Fruit fly (Drosophila melanogaster): ENCODE data around the gene CG31465.

The CG31465 gene

dm6 chr3R:21858290-21858875, 22.2 kb upstream of the CG31465 start:
- no peak for TF ChIP-seq CG17801 (GFP tag; optimal IDR thresholded peaks at IDR 0.05; ENCODE audit: partially characterized antibody)

DNA sequence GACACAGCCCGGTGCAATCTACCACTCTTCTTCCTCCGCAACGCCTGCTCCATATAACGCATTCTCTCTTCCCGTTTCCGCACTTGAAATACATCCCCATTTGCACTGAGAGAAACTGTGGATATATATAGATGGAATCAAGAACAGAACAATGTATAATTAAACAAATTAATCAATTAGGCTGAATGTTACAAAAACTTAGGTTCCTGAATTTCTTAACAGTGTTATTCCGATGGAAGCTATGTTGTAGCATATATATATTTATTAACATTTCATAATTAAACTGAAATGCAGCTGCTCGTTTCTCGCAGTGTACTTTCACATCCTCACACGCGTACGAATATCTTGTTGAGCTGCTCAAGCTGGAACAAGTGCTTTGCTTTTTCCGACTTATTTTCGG, 21.1 kb upstream of the CG31465 start:
- no peak for TF ChIP-seq CG17801 (GFP tag; optimal IDR thresholded peaks at IDR 0.05; ENCODE audit: partially characterized antibody)

DNA sequence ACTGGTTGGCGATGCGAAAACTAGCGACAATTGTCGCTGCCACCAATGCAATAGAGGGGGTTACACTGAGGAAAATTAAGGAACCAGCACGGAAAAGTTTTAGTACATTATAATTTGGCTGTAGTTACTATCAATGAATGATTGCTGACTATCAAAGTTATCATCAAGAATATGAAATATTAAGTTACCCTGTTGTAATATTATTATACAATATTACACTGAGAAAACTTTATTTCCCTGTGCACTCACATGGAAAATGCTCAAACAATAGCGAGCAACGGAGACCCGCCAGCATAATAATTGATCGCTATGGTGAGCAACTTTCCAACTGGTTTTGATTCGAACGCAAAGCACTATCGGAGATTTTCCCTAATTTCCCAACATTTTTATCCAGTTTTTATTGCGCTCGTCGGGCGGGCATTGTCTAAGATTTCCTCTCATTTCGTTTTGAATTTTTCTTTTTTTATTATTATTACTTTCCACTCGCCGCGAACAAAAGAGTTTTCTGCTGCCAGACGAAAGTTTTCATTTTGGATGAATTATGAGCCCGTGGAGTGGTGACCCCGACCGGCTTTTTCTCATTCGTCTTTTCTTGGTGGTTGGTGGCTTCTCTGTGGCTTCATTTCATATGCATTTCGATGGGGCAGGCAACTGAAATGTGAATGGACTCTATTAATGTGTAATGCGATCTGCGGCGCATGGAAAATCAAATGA, 18.3 kb upstream of the CG31465 start:
- TF ChIP-seq CG17801 (GFP tag; optimal IDR thresholded peaks at IDR 0.05; ENCODE audit: partially characterized antibody): no peak

DNA sequence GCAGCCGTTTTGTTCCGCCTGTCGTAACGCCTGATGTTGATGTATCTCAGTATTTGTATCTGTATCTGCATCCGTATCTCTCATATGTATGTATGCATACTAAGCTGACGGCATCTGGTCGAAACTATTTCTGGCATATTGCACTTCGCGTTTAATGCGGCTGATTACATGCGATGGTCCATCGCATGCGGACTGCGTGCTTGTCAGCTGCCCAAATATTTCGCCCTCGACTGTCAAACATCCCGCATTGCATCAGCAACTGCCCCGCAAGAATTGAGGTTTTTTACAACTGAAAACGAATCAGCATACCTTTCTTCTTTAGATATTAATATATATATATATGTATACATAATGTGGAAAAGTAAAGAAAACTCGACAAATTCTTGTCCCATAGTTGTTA, 17.7 kb upstream of the CG31465 start:
- TF ChIP-seq CG17801 (GFP tag; optimal IDR thresholded peaks at IDR 0.05; ENCODE audit: partially characterized antibody): no peak

dm6 chr3R:21863817-21864384, 16.7 kb upstream of the CG31465 start:
- no peak for TF ChIP-seq CG17801 (GFP tag; optimal IDR thresholded peaks at IDR 0.05; ENCODE audit: partially characterized antibody)

dm6 chr3R:21864484-21864883, 16.1 kb upstream of the CG31465 start:
- no peak for TF ChIP-seq CG17801 (GFP tag; optimal IDR thresholded peaks at IDR 0.05; ENCODE audit: partially characterized antibody)

DNA sequence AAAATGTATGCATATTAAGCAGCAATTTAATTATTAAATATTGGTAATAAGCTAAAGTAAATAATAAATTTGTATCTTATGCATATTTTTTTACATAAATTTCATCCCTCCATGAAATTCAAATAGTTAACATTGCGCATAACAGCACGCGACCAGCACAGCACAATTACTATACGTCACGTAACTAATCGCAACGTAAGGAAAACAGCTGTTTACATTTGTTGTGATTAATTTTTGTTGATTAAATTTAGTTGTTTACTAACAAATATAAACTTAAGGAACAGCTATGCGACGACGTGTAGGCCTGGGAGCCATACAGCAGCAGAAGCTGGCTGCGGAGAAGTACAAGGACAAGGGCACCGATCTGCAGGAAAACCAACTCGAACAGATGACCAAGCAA, 15.6 kb upstream of the CG31465 start, which contains the start of gene lsn:
TSS of gene lsn (plus strand) at position 177 of the 400 bp plus-strand sequence.
- TF ChIP-seq CG17801 (GFP tag; optimal IDR thresholded peaks at IDR 0.05; ENCODE audit: partially characterized antibody): no peak

dm6 chr3R:21867819-21868218, 12.8 kb upstream of the CG31465 start, which contains the start of the genes CG6569 and Cby:
Gene CG6569 (minus strand): TSS chr3R:21867919.
Gene Cby (plus strand): TSS chr3R:21868003.
- TF ChIP-seq CG17801 (GFP tag; optimal IDR thresholded peaks at IDR 0.05; ENCODE audit: partially characterized antibody): no peak

- no peak for TF ChIP-seq CG17801 (GFP tag; optimal IDR thresholded peaks at IDR 0.05; ENCODE audit: partially characterized antibody)
Observed at dm6 chr3R:21869464-21870100, 11.0 kb upstream of the CG31465 start, which contains the start of gene CG31174. Gene CG31174 (minus strand): TSS chr3R:21869514.

DNA sequence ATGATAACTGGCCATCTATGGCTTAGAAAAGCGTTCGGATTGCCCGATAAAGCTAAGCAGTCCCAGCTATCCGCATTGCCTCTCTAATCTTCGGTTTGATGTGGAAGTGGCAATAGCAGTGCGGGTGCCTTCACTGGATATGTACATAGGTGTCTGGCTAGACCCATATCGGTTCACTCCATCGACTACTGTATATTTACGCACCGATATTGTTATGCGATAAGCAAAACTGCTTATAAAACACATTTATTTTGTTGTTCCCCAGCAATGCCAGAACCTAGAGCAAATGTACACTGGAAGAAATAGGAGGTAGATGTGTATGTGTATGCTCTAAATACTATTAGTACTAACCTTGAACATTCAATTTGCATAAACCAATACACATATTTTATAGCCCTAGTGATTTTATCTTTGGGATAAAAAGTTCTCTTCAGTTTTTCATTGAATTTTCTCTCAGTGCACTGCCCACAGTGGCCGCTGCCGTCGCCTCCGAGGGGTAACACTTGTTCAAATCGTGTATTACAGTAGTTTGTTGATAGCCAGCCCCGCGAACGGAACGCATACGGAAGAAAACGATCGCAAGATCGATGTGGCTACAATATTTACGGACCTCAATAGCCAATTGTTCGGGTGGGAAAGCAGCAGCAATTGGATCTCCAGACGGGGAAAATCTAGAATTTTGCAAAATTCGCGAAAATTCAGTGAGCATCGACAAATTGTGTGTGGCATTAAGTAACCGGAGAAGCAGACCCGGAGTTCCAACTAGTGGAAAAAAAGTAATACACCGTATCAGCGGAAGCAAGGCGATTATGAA, 10.2 kb upstream of the CG31465 start, which contains the start of gene CG31431:
TSS of gene CG31431 (plus strand) at position 524 of the 814 bp plus-strand sequence.
- peak; percentile 97 for TF ChIP-seq CG17801 (GFP tag; optimal IDR thresholded peaks at IDR 0.05; ENCODE audit: partially characterized antibody)

- no peak for TF ChIP-seq CG17801 (GFP tag; optimal IDR thresholded peaks at IDR 0.05; ENCODE audit: partially characterized antibody)
Observed at dm6 chr3R:21871348-21871940, 9.2 kb upstream of the CG31465 start.

DNA sequence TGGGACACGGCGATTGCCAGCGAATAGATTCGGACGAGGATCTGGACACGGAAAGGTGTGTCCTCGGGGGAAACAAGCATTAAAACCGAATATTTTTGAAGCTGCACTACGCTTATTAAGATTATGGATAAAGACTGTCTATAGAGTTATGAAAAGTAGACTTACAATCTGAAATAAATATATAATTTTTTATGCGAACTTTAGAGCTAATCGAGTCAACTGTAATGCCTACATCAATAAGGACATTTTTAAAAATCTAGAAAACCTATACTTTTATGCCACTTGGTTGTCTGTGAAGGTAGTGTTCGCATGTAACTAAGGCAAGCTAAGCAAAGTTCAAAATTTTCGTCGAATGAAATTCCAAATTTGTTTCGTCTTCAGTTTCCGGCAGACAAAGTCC, 7.2 kb upstream of the CG31465 start, which contains the start of gene CG31178:
TSS of gene CG31178 (plus strand) at position 301 of the 400 bp plus-strand sequence.
- TF ChIP-seq CG17801 (GFP tag; optimal IDR thresholded peaks at IDR 0.05; ENCODE audit: partially characterized antibody): no peak

- peak; percentile 53 for TF ChIP-seq CG17801 (GFP tag; optimal IDR thresholded peaks at IDR 0.05; ENCODE audit: partially characterized antibody)
Observed at dm6 chr3R:21874982-21875466, 5.6 kb upstream of the CG31465 start, which contains the start of gene CG6656. Gene CG6656 (plus strand): TSS chr3R:21875293.

DNA sequence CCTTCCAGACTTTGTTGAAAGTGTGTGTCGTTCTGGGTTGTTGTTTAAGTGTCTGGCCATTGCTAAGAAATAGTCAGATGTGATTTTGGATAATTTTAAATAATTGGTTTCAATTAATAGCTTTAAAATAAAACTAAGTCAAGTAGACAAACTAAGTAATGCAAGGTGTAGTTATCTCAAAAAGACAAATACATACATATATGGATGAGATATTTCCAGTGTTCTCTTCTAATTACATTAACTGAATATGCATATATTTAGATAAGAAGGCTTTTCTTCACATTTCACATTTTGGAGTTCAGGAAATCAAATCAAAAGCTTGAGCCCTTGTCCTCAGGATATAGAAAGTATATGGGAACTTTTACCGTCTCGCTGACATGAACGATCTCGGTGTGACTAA, 3.0 kb upstream of the CG31465 start, which contains the start of gene P5CDh2:
TSS of gene P5CDh2 (plus strand) at position 301 of the 400 bp plus-strand sequence.
- no peak for TF ChIP-seq CG17801 (GFP tag; optimal IDR thresholded peaks at IDR 0.05; ENCODE audit: partially characterized antibody)
